Worm (Caenorhabditis elegans) whole organism, L3 larva: Measurements from ENCODE around the gene Y7A5A.3.
A peak's percentile ranks its signal among the peaks of the same experiment; 100 is the strongest.

Experiments used
- ZK546.5 ChIP-seq: sonication (generic microtip); optimal IDR thresholded peaks from 2 replicates; lab custom pipeline; 2017; ENCODE audit warnings: missing biosample characterization, missing genetic modification characterization
- aly-2 ChIP-seq: fragments of 150-350 bp; optimal IDR thresholded peaks from 2 replicates; lab custom pipeline; 2014; ENCODE audit warnings: missing biosample characterization, missing genetic modification characterization
- ama-1 ChIP-seq: fragments of 150-350 bp; optimal IDR thresholded peaks from 2 replicates; lab custom pipeline; 2018
- ceh-82 ChIP-seq: fragments of 150-350 bp; optimal IDR thresholded peaks from 2 replicates; lab custom pipeline; 2014; ENCODE audit warnings: missing biosample characterization, missing genetic modification characterization
- ceh-9 ChIP-seq: sonication (generic microtip); optimal IDR thresholded peaks from 2 replicates; lab custom pipeline; 2018; ENCODE audit warnings: missing biosample characterization, missing genetic modification characterization
- daf-12 ChIP-seq: fragments of 150-350 bp; optimal IDR thresholded peaks from 2 replicates; lab custom pipeline; 2014; ENCODE audit warnings: missing biosample characterization, missing genetic modification reagents, missing genetic modification characterization
- egl-27 ChIP-seq: sonication (generic microtip); optimal IDR thresholded peaks from 4 replicates; lab custom pipeline; 2017; ENCODE audit warnings: missing biosample characterization, missing genetic modification reagents, missing genetic modification characterization
- egl-5 ChIP-seq: fragments of 150-350 bp; optimal IDR thresholded peaks from 2 replicates; lab custom pipeline; 2017; ENCODE audit warnings: missing biosample characterization, missing genetic modification reagents, missing genetic modification characterization, inconsistent platforms
- elt-1 ChIP-seq: fragments of 150-350 bp; optimal IDR thresholded peaks from 2 replicates; lab custom pipeline; 2014; ENCODE audit warnings: missing biosample characterization, missing genetic modification characterization
- elt-3 ChIP-seq, 3 experiments: fragments of 150-350 bp in 1 of 3; sonication (generic microtip) in 2 of 3; optimal IDR thresholded peaks; 2 replicates in 2 of 3; 4 replicates in 1 of 3; lab custom pipeline; 2014 to 2017; ENCODE audit warnings: missing biosample characterization in 3 of 3, missing genetic modification characterization in 3 of 3
- eor-1 ChIP-seq, 2 experiments: fragments of 150-350 bp; optimal IDR thresholded peaks; 2 replicates each; lab custom pipeline; 2014 to 2018; ENCODE audit warnings: missing biosample characterization in 2 of 2, missing genetic modification characterization in 2 of 2
- fkh-10 ChIP-seq: sonication (generic microtip); optimal IDR thresholded peaks from 2 replicates; lab custom pipeline; 2017; ENCODE audit warnings: missing biosample characterization, missing genetic modification reagents, missing genetic modification characterization
- fkh-2 ChIP-seq: fragments of 150-350 bp; optimal IDR thresholded peaks from 2 replicates; lab custom pipeline; 2014; ENCODE audit warnings: missing biosample characterization, missing genetic modification reagents, missing genetic modification characterization
- fos-1 ChIP-seq: fragments of 150-350 bp; optimal IDR thresholded peaks from 2 replicates; lab custom pipeline; 2014; ENCODE audit warnings: missing biosample characterization, missing genetic modification characterization
- hmg-11 ChIP-seq: sonication (generic microtip); optimal IDR thresholded peaks from 2 replicates; lab custom pipeline; 2016; ENCODE audit warnings: missing genetic modification characterization, missing compliant biosample characterization
- jun-1 ChIP-seq: fragments of 150-350 bp; optimal IDR thresholded peaks from 2 replicates; lab custom pipeline; 2014; ENCODE audit warnings: missing biosample characterization, missing genetic modification reagents, missing genetic modification characterization
- lin-15B ChIP-seq: fragments of 150-350 bp; optimal IDR thresholded peaks from 2 replicates; lab custom pipeline; 2014; ENCODE audit warnings: missing biosample characterization, missing genetic modification characterization
- lin-39 ChIP-seq: fragments of 150-350 bp; optimal IDR thresholded peaks from 2 replicates; lab custom pipeline; 2018; ENCODE audit warnings: missing biosample characterization, missing genetic modification reagents, missing genetic modification characterization
- lsy-12 ChIP-seq: sonication (generic microtip); optimal IDR thresholded peaks from 2 replicates; lab custom pipeline; 2016; ENCODE audit warnings: mild to moderate bottlenecking, missing genetic modification characterization, missing compliant biosample characterization
- mdl-1 ChIP-seq: fragments of 150-350 bp; optimal IDR thresholded peaks from 2 replicates; lab custom pipeline; 2014; ENCODE audit warnings: missing biosample characterization, missing genetic modification characterization
- nfya-1 ChIP-seq: sonication (generic microtip); optimal IDR thresholded peaks from 2 replicates; lab custom pipeline; 2017; ENCODE audit warnings: missing genetic modification characterization, mild to moderate bottlenecking, missing compliant biosample characterization, antibody characterized with exemption, moderate library complexity; ENCODE audit not compliant: insufficient read depth
- nhr-11 ChIP-seq: fragments of 150-350 bp; optimal IDR thresholded peaks from 2 replicates; lab custom pipeline; 2014; ENCODE audit warnings: missing biosample characterization, missing genetic modification characterization
- nhr-12 ChIP-seq: fragments of 150-350 bp; optimal IDR thresholded peaks from 2 replicates; lab custom pipeline; 2014; ENCODE audit warnings: missing biosample characterization, missing genetic modification characterization
- nhr-25 ChIP-seq: sonication (generic microtip); optimal IDR thresholded peaks from 2 replicates; lab custom pipeline; 2017; ENCODE audit warnings: missing biosample characterization, missing genetic modification characterization
- nhr-43 ChIP-seq: sonication (generic microtip); optimal IDR thresholded peaks from 2 replicates; lab custom pipeline; 2016; ENCODE audit warnings: mild to moderate bottlenecking, missing genetic modification characterization, missing compliant biosample characterization; ENCODE audit not compliant: poor library complexity, severe bottlenecking
- nhr-77 ChIP-seq: fragments of 150-350 bp; optimal IDR thresholded peaks from 2 replicates; lab custom pipeline; 2014; ENCODE audit warnings: missing biosample characterization, missing genetic modification characterization
- pqm-1 ChIP-seq: fragments of 150-350 bp; optimal IDR thresholded peaks from 2 replicates; lab custom pipeline; 2017; ENCODE audit warnings: missing biosample characterization, missing genetic modification characterization, inconsistent platforms
- sea-2 ChIP-seq: fragments of 150-350 bp; sonication (generic microtip); optimal IDR thresholded peaks from 4 replicates; lab custom pipeline; 2014; ENCODE audit warnings: missing biosample characterization, missing genetic modification reagents, missing genetic modification characterization
- skn-1 ChIP-seq: fragments of 150-350 bp; optimal IDR thresholded peaks from 2 replicates; lab custom pipeline; 2014; ENCODE audit warnings: missing biosample characterization, missing genetic modification characterization
- snpc-4 ChIP-seq: fragments of 150-350 bp; optimal IDR thresholded peaks from 2 replicates; lab custom pipeline; 2014; ENCODE audit warnings: missing biosample characterization, missing genetic modification characterization
- tbx-2 ChIP-seq: sonication (generic microtip); optimal IDR thresholded peaks from 2 replicates; lab custom pipeline; 2016; ENCODE audit warnings: mild to moderate bottlenecking, missing genetic modification characterization, missing compliant biosample characterization
- unc-62 ChIP-seq: fragments of 150-350 bp; sonication (generic microtip); optimal IDR thresholded peaks from 4 replicates; lab custom pipeline; 2014; ENCODE audit warnings: missing biosample characterization, missing genetic modification reagents, missing genetic modification characterization
- zag-1 ChIP-seq: fragments of 150-350 bp; optimal IDR thresholded peaks from 2 replicates; lab custom pipeline; 2014; ENCODE audit warnings: missing biosample characterization, missing genetic modification characterization
- ztf-11 ChIP-seq: fragments of 150-350 bp; optimal IDR thresholded peaks from 2 replicates; lab custom pipeline; 2014; ENCODE audit warnings: missing biosample characterization, missing genetic modification characterization
- ztf-4 ChIP-seq: fragments of 150-350 bp; optimal IDR thresholded peaks from 2 replicates; lab custom pipeline; 2014; ENCODE audit warnings: missing biosample characterization, missing genetic modification characterization

Gene Y7A5A.3

ce11 chrX:15766861-15767260, 17.6 kb downstream of the Y7A5A.3 start:
- no peak for TF ChIP-seq ama-1
- TF ChIP-seq ceh-82 (tag; lab: Kevin White, UChicago) = no peak
- no peak for TF ChIP-seq elt-1
- TF ChIP-seq nhr-25 (tag; lab: Kevin White, UChicago) = no peak
- no peak for TF ChIP-seq ztf-11 (tag; lab: Kevin White, UChicago)
- TF ChIP-seq elt-3 (tag; optimal IDR thresholded peaks at IDR 0.05; lab: Kevin White, UChicago) = no peak
- no peak for TF ChIP-seq fkh-10 (GFP tag; lab: Kevin White, UChicago)
- no peak for TF ChIP-seq pqm-1 (tag; lab: Kevin White, UChicago)
- no peak for TF ChIP-seq aly-2 (tag; lab: Kevin White, UChicago)
- no peak for TF ChIP-seq ZK546.5 (tag; lab: Kevin White, UChicago)
- TF ChIP-seq mdl-1 (tag; lab: Kevin White, UChicago) = no peak
- TF ChIP-seq hmg-11 = no peak
- TF ChIP-seq egl-27 (tag; lab: Kevin White, UChicago) = no peak
- no peak for TF ChIP-seq ztf-4
- TF ChIP-seq fos-1 = no peak
- no peak for TF ChIP-seq zag-1

- no peak for TF ChIP-seq skn-1 (tag; lab: Kevin White, UChicago)
- no peak for TF ChIP-seq eor-1 (tag; optimal IDR thresholded peaks at IDR 0.05; lab: Kevin White, UChicago)
- TF ChIP-seq mdl-1 (tag; lab: Kevin White, UChicago) = no peak
- TF ChIP-seq ztf-4 = no peak
- TF ChIP-seq jun-1 (tag; lab: Kevin White, UChicago) = no peak
- TF ChIP-seq nhr-11 = no peak
- no peak for TF ChIP-seq lsy-12 (tag; lab: Kevin White, UChicago)
- no peak for TF ChIP-seq lin-39
- TF ChIP-seq tbx-2 (tag; lab: Kevin White, UChicago) = no peak
- no peak for TF ChIP-seq pqm-1 (tag; lab: Kevin White, UChicago)
- TF ChIP-seq ceh-82 (tag; lab: Kevin White, UChicago) = no peak
Observed at ce11 chrX:15766147-15766546, 18.3 kb downstream of the Y7A5A.3 start, which contains the start of gene bus-17. Gene bus-17, minus strand, starts transcription at chrX:15766354.

ce11 chrX:15759222-15759621, 25.2 kb downstream of the Y7A5A.3 start:
- TF ChIP-seq ceh-9 (tag; lab: Kevin White, UChicago) (no peak), nhr-12 (no peak), egl-27 (tag; lab: Kevin White, UChicago) (no peak), daf-12 (tag; lab: Kevin White, UChicago) (no peak), nhr-43 (tag; lab: Kevin White, UChicago) (no peak), ZK546.5 (tag; lab: Kevin White, UChicago) (no peak), egl-5 (no peak), unc-62 (GFP tag; lab: Kevin White, UChicago) (no peak), ztf-11 (tag; lab: Kevin White, UChicago) (no peak), skn-1 (tag; lab: Kevin White, UChicago) (no peak), elt-3 (tag; optimal IDR thresholded peaks at IDR 0.05; lab: Kevin White, UChicago) (no peak), nfya-1 (tag; lab: Kevin White, UChicago) (no peak), nhr-77 (tag; lab: Kevin White, UChicago) (no peak), fkh-2 (no peak), fkh-10 (GFP tag; lab: Kevin White, UChicago) (no peak), ceh-82 (tag; lab: Kevin White, UChicago) (no peak)

- TF ChIP-seq sea-2 (GFP tag; lab: Kevin White, UChicago) (no peak), aly-2 (tag; lab: Kevin White, UChicago) (no peak), fkh-10 (GFP tag; lab: Kevin White, UChicago) (no peak), snpc-4 (tag; lab: Kevin White, UChicago) (no peak), nhr-43 (tag; lab: Kevin White, UChicago) (no peak), nhr-25 (tag; lab: Kevin White, UChicago) (no peak), lin-39 (no peak)
Observed at ce11 chrX:15757169-15757568, 27.3 kb downstream of the Y7A5A.3 start, which contains the start of gene wrt-4. Gene wrt-4, minus strand, starts transcription at chrX:15757269.

ce11 chrX:15751245-15751644, 33.2 kb downstream of the Y7A5A.3 start:
- no peak for TF ChIP-seq lin-15B (tag; lab: Kevin White, UChicago)
- TF ChIP-seq sea-2 (GFP tag; lab: Kevin White, UChicago) = no peak
- no peak for TF ChIP-seq fkh-2
- TF ChIP-seq nfya-1 (tag; lab: Kevin White, UChicago) = no peak
- no peak for TF ChIP-seq lsy-12 (tag; lab: Kevin White, UChicago)
- peak; percentile 19 for TF ChIP-seq nhr-43 (tag; lab: Kevin White, UChicago)
- TF ChIP-seq, all 47 proteins: peak for 1
